Fruit fly (Drosophila melanogaster) whole organism, pupa: ENCODE measurements around the gene CG33965.

Source experiments
- CG12605 ChIP-seq: fragments of 200-800 bp; sonication (Bioruptor generic); IDR thresholded peaks from 2 replicates; pipeline ENCODE4 v1.3.6; 2022; ENCODE audit warnings: missing biosample characterization, missing genetic modification characterization
- CG13204 ChIP-seq: fragments of 200-800 bp; sonication (Bioruptor generic); optimal IDR thresholded peaks from 2 replicates; lab custom pipeline; 2018; ENCODE audit warnings: missing biosample characterization, mild to moderate bottlenecking, missing genetic modification characterization, moderate library complexity
- CG8159 ChIP-seq: fragments of 200-800 bp; sonication (Bioruptor generic); optimal IDR thresholded peaks from 3 replicates; lab custom pipeline; 2018; ENCODE audit warnings: missing biosample characterization, mild to moderate bottlenecking, missing genetic modification characterization, moderate library complexity
- EcR ChIP-seq: fragments of 200-800 bp; sonication (Bioruptor generic); optimal IDR thresholded peaks from 3 replicates; lab custom pipeline; 2019; ENCODE audit warnings: missing biosample characterization, missing genetic modification characterization, mild to moderate bottlenecking, moderate library complexity, missing genetic modification reagents
- Pif1A ChIP-seq: fragments of 200-800 bp; sonication (Bioruptor generic); optimal IDR thresholded peaks from 3 replicates; lab custom pipeline; 2016; ENCODE audit warnings: missing biosample characterization, missing genetic modification characterization
- Pif1B ChIP-seq: fragments of 200-800 bp; sonication (Bioruptor generic); optimal IDR thresholded peaks from 3 replicates; lab custom pipeline; 2016; ENCODE audit warnings: missing biosample characterization, missing genetic modification characterization

- TF ChIP-seq CG8159 (tag; lab: Kevin White, UChicago) (no peak), Pif1A (GFP tag; lab: Kevin White, UChicago) (no peak), CG12605 (GFP tag; lab: Robert Waterston, UW) (no peak), Pif1B (no peak), CG13204 (no peak), EcR (GFP tag; lab: Kevin White, UChicago) (no peak)
Measured at dm6 chr3L:1275767-1276166, 43.1 kb downstream of the CG33965 start, which contains the start of gene CG32333.
